Fruit fly (Drosophila melanogaster): ENCODE results near the gene RhoGAP93B.

RhoGAP93B gene

dm6 chr3R:21138220-21138754, 40.7 kb upstream of the RhoGAP93B start, which contains the start of gene meigo:
Gene meigo (plus strand): TSS chr3R:21138270.
- peak; percentile 25 for TF ChIP-seq sv (GFP tag; optimal IDR thresholded peaks at IDR 0.05)
- peak; percentile 98 for TF ChIP-seq Myc (optimal IDR thresholded peaks at IDR 0.05)
- no peak for TF ChIP-seq dmrt93B (GFP tag; optimal IDR thresholded peaks at IDR 0.05)
- no peak for TF ChIP-seq Vsx2 (GFP tag; optimal IDR thresholded peaks at IDR 0.05; ENCODE audit: partially characterized antibody)
- peak; percentile 74 for TF ChIP-seq ey (GFP tag; optimal IDR thresholded peaks at IDR 0.05)
- no peak for TF ChIP-seq CrebA (GFP tag; optimal IDR thresholded peaks at IDR 0.05; ENCODE audit: borderline replicate concordance)
- TF ChIP-seq woc (GFP tag; optimal IDR thresholded peaks at IDR 0.05) = peak; percentile 94
- TF ChIP-seq h (GFP tag; optimal IDR thresholded peaks at IDR 0.05) = no peak
- peak; percentile 89 for TF ChIP-seq HLH106 (tag; optimal IDR thresholded peaks at IDR 0.05)
- TF ChIP-seq Hr83 (GFP tag; optimal IDR thresholded peaks at IDR 0.05; ENCODE audit: poor library complexity, severe bottlenecking) = no peak
- TF ChIP-seq psq (GFP tag; optimal IDR thresholded peaks at IDR 0.05) = peak; percentile 41
- no peak for TF ChIP-seq foxo (GFP tag; optimal IDR thresholded peaks at IDR 0.05)
- no peak for TF ChIP-seq tai (GFP tag; optimal IDR thresholded peaks at IDR 0.05)
- no peak for TF ChIP-seq Rel (GFP tag; optimal IDR thresholded peaks at IDR 0.05)
- TF ChIP-seq Rel (tag; optimal IDR thresholded peaks at IDR 0.05) = peak; percentile 40
- TF ChIP-seq rgr (GFP tag; optimal IDR thresholded peaks at IDR 0.05) = no peak
- TF ChIP-seq Hnf4 (GFP tag; optimal IDR thresholded peaks at IDR 0.05) = no peak
- TF ChIP-seq Sp1 (GFP tag; optimal IDR thresholded peaks at IDR 0.05) = peak; percentile 73
- TF ChIP-seq OdsH (GFP tag; optimal IDR thresholded peaks at IDR 0.05) = peak; percentile 39
- TF ChIP-seq brk (GFP tag; optimal IDR thresholded peaks at IDR 0.05) = no peak
- TF ChIP-seq CG9705 (GFP tag; optimal IDR thresholded peaks at IDR 0.05) = peak; percentile 57

- TF ChIP-seq CrebA (GFP tag; optimal IDR thresholded peaks at IDR 0.05; ENCODE audit: borderline replicate concordance) = no peak
- TF ChIP-seq Dif (GFP tag; optimal IDR thresholded peaks at IDR 0.05; ENCODE audit: partially characterized antibody) = peak; percentile 90
- TF ChIP-seq Myc (optimal IDR thresholded peaks at IDR 0.05) = peak; percentile 97
- TF ChIP-seq dmrt93B (GFP tag; optimal IDR thresholded peaks at IDR 0.05) = no peak
- TF ChIP-seq OdsH (GFP tag; optimal IDR thresholded peaks at IDR 0.05) = peak; percentile 20
- TF ChIP-seq dl (GFP tag; optimal IDR thresholded peaks at IDR 0.05; ENCODE audit: insufficient read depth in 1 of 2, partially characterized antibody in 2 of 2) = peak in 1 of 2 experiments; percentile 71
- TF ChIP-seq Vsx2 (GFP tag; optimal IDR thresholded peaks at IDR 0.05; ENCODE audit: partially characterized antibody) = peak; percentile 98
- TF ChIP-seq usp (GFP tag; optimal IDR thresholded peaks at IDR 0.05) = no peak
- no peak for TF ChIP-seq fru (GFP tag; optimal IDR thresholded peaks at IDR 0.05)
These were observed 36.3 kb upstream of the RhoGAP93B start, which contains the start of gene Usp8 for dm6 chr3R:21133951-21134350. Gene Usp8 (plus strand): TSS chr3R:21134262.

- TF ChIP-seq GATAd (GFP tag; optimal IDR thresholded peaks at IDR 0.05) = no peak
These were observed 35.9 kb upstream of the RhoGAP93B start, which contains the start of gene Trm7-34 for dm6 chr3R:21133517-21133916. Gene Trm7-34 (minus strand): TSS chr3R:21133881.

dm6 chr3R:21130050-21130449, 32.4 kb upstream of the RhoGAP93B start, which contains the start of gene Ice2:
Gene Ice2 (plus strand): TSS chr3R:21130216.
- no peak for TF ChIP-seq OdsH (GFP tag; optimal IDR thresholded peaks at IDR 0.05)
- peak; percentile 43 to 86 for TF ChIP-seq dl (GFP tag; optimal IDR thresholded peaks at IDR 0.05; ENCODE audit: insufficient read depth in 1 of 2, partially characterized antibody in 2 of 2)
- TF ChIP-seq Dif (GFP tag; optimal IDR thresholded peaks at IDR 0.05; ENCODE audit: partially characterized antibody) = peak; percentile 98
- peak; percentile 99 for TF ChIP-seq Vsx2 (GFP tag; optimal IDR thresholded peaks at IDR 0.05; ENCODE audit: partially characterized antibody)

dm6 chr3R:21129617-21130016, 32.0 kb upstream of the RhoGAP93B start, which contains the start of gene Obp93a:
Gene Obp93a (minus strand): TSS chr3R:21129717.
- no peak for TF ChIP-seq Vsx2 (GFP tag; optimal IDR thresholded peaks at IDR 0.05; ENCODE audit: partially characterized antibody)
- TF ChIP-seq psq (GFP tag; optimal IDR thresholded peaks at IDR 0.05) = no peak
- no peak for TF ChIP-seq jim (GFP tag; optimal IDR thresholded peaks at IDR 0.05)
- no peak for TF ChIP-seq foxo (GFP tag; optimal IDR thresholded peaks at IDR 0.05)
- no peak for TF ChIP-seq Hr78 (GFP tag; optimal IDR thresholded peaks at IDR 0.05)
- no peak for TF ChIP-seq woc (GFP tag; optimal IDR thresholded peaks at IDR 0.05)
- TF ChIP-seq br (GFP tag; optimal IDR thresholded peaks at IDR 0.05) = no peak
- no peak for TF ChIP-seq brk (GFP tag; optimal IDR thresholded peaks at IDR 0.05)
- TF ChIP-seq Myc (optimal IDR thresholded peaks at IDR 0.05) = no peak
